Worm (Caenorhabditis elegans) whole organism, mixed stage, embryonic: ENCODE data around the gene C04E6.5.

Source experiments
- M03D4.4 ChIP-seq: sonication (generic microtip); optimal IDR thresholded peaks from 2 replicates; lab custom pipeline; 2017; ENCODE audit warnings: mild to moderate bottlenecking, missing genetic modification characterization, missing compliant biosample characterization
- blmp-1 ChIP-seq: fragments of 150-350 bp; optimal IDR thresholded peaks from 2 replicates; lab custom pipeline; 2014; ENCODE audit warnings: missing biosample characterization, missing genetic modification characterization
- flh-1 ChIP-seq: fragments of 200-800 bp; sonication (Bioruptor generic); optimal IDR thresholded peaks from 2 replicates; lab custom pipeline; 2018; ENCODE audit warnings: mild to moderate bottlenecking, missing genetic modification characterization, moderate library complexity, missing compliant biosample characterization
- lin-13 ChIP-seq: fragments of 150-350 bp; optimal IDR thresholded peaks from 2 replicates; lab custom pipeline; 2014; ENCODE audit warnings: missing biosample characterization, missing genetic modification characterization
- lin-32 ChIP-seq: fragments of 200-800 bp; sonication (Bioruptor generic); optimal IDR thresholded peaks from 2 replicates; lab custom pipeline; 2018; ENCODE audit warnings: mild to moderate bottlenecking, missing genetic modification characterization, missing compliant biosample characterization
- mep-1 ChIP-seq: fragments of 150-350 bp; optimal IDR thresholded peaks from 2 replicates; lab custom pipeline; 2017; ENCODE audit warnings: missing biosample characterization, missing genetic modification reagents, missing genetic modification characterization, inconsistent platforms
- nhr-12 ChIP-seq: fragments of 150-350 bp; optimal IDR thresholded peaks from 2 replicates; lab custom pipeline; 2014; ENCODE audit warnings: missing biosample characterization, missing genetic modification characterization
- nhr-28 ChIP-seq: fragments of 150-350 bp; optimal IDR thresholded peaks from 2 replicates; lab custom pipeline; 2014; ENCODE audit warnings: missing biosample characterization, missing genetic modification characterization
- pha-4 ChIP-seq: fragments of 150-350 bp; optimal IDR thresholded peaks from 2 replicates; lab custom pipeline; 2018; ENCODE audit warnings: missing biosample characterization, missing genetic modification reagents, missing genetic modification characterization
- sptf-1 ChIP-seq: sonication (generic microtip); optimal IDR thresholded peaks from 2 replicates; lab custom pipeline; 2017; ENCODE audit warnings: mild to moderate bottlenecking, missing genetic modification characterization, moderate library complexity, missing compliant biosample characterization
- unc-39 ChIP-seq: fragments of 150-350 bp; optimal IDR thresholded peaks from 2 replicates; lab custom pipeline; 2014; ENCODE audit warnings: missing biosample characterization, missing genetic modification characterization
- unc-62 ChIP-seq: fragments of 150-350 bp; optimal IDR thresholded peaks from 2 replicates; lab custom pipeline; 2014; ENCODE audit warnings: missing biosample characterization, missing genetic modification reagents, missing genetic modification characterization
- ztf-11 ChIP-seq: fragments of 150-350 bp; optimal IDR thresholded peaks from 2 replicates; lab custom pipeline; 2014; ENCODE audit warnings: missing biosample characterization, missing genetic modification characterization

- TF ChIP-seq nhr-28 (no peak), ztf-11 (tag; lab: Kevin White, UChicago) (no peak), pha-4 (no peak), blmp-1 (tag; lab: Kevin White, UChicago) (no peak), lin-32 (GFP tag; lab: Kevin White, UChicago) (no peak), nhr-12 (tag; lab: Kevin White, UChicago) (no peak), unc-62 (GFP tag; lab: Kevin White, UChicago) (no peak), mep-1 (tag; lab: Kevin White, UChicago) (no peak), sptf-1 (tag; lab: Kevin White, UChicago) (no peak), lin-13 (tag; lab: Kevin White, UChicago) (no peak), M03D4.4 (no peak), flh-1 (GFP tag; lab: Kevin White, UChicago) (no peak), unc-39 (tag; lab: Kevin White, UChicago) (no peak)
Observed at ce11 chrV:5953086-5953485, 51.2 kb downstream of the C04E6.5 start.
